Worm (Caenorhabditis elegans) whole organism, late embryonic: ENCODE measurements around the gene grl-21.

Experiments
- K02D7.2 ChIP-seq: sonication (generic microtip); optimal IDR thresholded peaks from 2 replicates; lab custom pipeline; 2017; ENCODE audit warnings: mild to moderate bottlenecking, missing genetic modification characterization, missing compliant biosample characterization
- ama-1 ChIP-seq: fragments of 150-350 bp; optimal IDR thresholded peaks from 2 replicates; lab custom pipeline; 2014
- dve-1 ChIP-seq: sonication (generic microtip); optimal IDR thresholded peaks from 2 replicates; lab custom pipeline; 2017; ENCODE audit warnings: antibody characterized with exemption, mild to moderate bottlenecking, missing genetic modification characterization, missing compliant biosample characterization
- nhr-232 ChIP-seq: sonication (generic microtip); optimal IDR thresholded peaks from 2 replicates; lab custom pipeline; 2016; ENCODE audit warnings: missing genetic modification characterization, missing compliant biosample characterization
- npax-4 ChIP-seq: sonication (generic microtip); optimal IDR thresholded peaks from 2 replicates; lab custom pipeline; 2016; ENCODE audit warnings: missing genetic modification characterization, missing compliant biosample characterization
- pqm-1 ChIP-seq: sonication (generic microtip); optimal IDR thresholded peaks from 2 replicates; lab custom pipeline; 2016; ENCODE audit warnings: missing genetic modification characterization, missing compliant biosample characterization

DNA sequence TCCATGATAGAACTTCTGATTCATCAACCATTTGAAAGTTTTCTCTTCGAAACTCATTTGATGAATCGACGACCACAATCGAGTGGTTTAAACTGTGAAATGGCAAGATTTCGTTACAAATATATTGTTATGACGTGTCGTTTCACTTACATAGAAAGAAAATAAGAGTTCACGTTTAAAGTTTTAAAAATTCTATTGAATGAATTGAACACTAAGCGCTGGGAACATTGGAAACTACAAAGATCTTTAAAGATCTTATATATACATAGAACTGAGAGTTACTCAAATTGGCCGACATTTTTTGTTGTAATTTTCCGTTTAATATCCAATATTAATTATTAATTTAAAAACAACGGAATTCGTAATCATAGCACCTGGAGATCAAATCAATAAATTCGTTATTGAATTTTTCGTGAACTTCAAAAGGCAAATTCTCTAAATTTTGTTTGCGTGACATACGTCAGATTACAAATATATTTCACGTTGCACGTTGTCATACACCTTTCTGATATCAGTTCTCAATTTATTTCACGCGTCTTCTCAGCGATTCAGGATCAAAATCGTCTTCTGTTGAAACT is 20.4 kb downstream of the grl-21 start, which contains the start of the genes T25B9.4 and T25B9.6:
- TF ChIP-seq nhr-232 (tag; lab: Kevin White, UChicago) (no peak), npax-4 (tag; lab: Kevin White, UChicago) (no peak), pqm-1 (tag; lab: Kevin White, UChicago) (no peak), K02D7.2 (tag; lab: Kevin White, UChicago) (no peak), ama-1 (lab: Kevin White, UChicago) (no peak), dve-1 (tag; lab: Kevin White, UChicago) (no peak)
